Fruit fly (Drosophila melanogaster): ENCODE results near the gene CG10031.

DNA sequence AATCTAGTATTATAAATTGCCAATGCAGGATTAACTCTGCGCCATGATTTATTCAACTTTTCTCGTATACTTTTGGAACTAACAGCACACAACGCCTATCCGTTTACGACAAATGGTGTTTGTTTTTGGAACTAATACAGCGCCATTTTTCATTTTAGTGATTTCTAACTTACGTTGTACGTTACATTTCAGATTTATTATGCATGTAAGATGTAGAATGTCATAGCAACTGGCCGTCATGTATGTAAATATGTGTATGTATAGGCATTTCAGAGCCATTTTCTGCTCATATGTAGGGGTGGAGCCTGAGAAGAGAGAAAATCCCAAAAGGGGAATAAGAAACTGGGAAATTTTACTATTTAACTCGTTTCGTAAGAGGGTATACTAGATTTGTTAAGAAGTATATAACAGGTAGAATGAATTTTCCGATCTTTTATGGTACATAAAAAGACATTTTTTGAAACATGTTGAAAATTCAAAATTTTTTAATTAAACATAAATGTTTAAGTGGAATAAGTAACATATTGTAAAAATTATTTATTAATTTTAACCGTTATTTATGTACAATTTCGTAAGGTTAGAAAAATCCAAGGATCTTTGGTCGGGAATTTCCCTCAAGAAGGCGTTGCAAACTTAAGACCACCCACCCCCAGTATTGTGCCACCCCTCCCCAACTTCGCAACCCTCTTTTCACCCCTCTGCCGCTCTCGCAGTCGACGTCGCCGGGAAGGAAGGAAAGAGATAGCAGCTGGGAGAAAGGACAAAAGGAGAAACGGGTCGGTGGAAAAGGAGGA lies 41.3 kb downstream of the CG10031 start:
- TF ChIP-seq CG8478 (optimal IDR thresholded peaks at IDR 0.05): no peak
- peak; percentile 98 to 99 for TF ChIP-seq CTCF (optimal IDR thresholded peaks at IDR 0.05)

Data from S2 (cell line).